Worm (Caenorhabditis elegans): ENCODE data around the gene cpg-23.

- TF ChIP-seq ama-1 (optimal IDR thresholded peaks at IDR 0.05) (no peak), scrt-1 (GFP tag; IDR thresholded peaks at IDR 0.05) (no peak), flt-1 (GFP tag; IDR thresholded peaks at IDR 0.05) (no peak), aly-1 (tag; optimal IDR thresholded peaks at IDR 0.05) (no peak), ets-7 (tag; optimal IDR thresholded peaks at IDR 0.05) (no peak), tbx-37 (GFP tag; conservative IDR thresholded peaks at IDR 0.05) (no peak), tra-4 (tag; optimal IDR thresholded peaks at IDR 0.05) (no peak), tbx-11 (GFP tag; IDR thresholded peaks at IDR 0.05) (no peak), hnd-1 (tag; optimal IDR thresholded peaks at IDR 0.05) (no peak), ceh-13 (GFP tag; optimal IDR thresholded peaks at IDR 0.05) (no peak), hmbx-1 (tag; optimal IDR thresholded peaks at IDR 0.05) (no peak), F13C5.2 (tag; optimal IDR thresholded peaks at IDR 0.05) (no peak), pes-1 (GFP tag; IDR thresholded peaks at IDR 0.05) (no peak), sea-1 (GFP tag; conservative IDR thresholded peaks at IDR 0.05) (no peak)
Measured at ce11 chrV:19129497-19130212, 10.9 kb upstream of the cpg-23 start.
